Worm (Caenorhabditis elegans) whole organism, mixed stage, embryonic: ENCODE data around the gene H43I07.1.

Experiments used
- M03D4.4 ChIP-seq: sonication (generic microtip); optimal IDR thresholded peaks from 2 replicates; lab custom pipeline; 2017; ENCODE audit warnings: mild to moderate bottlenecking, missing genetic modification characterization, missing compliant biosample characterization
- bed-3 ChIP-seq: fragments of 200-800 bp; sonication (Bioruptor generic); optimal IDR thresholded peaks from 3 replicates; lab custom pipeline; 2018; ENCODE audit warnings: mild to moderate bottlenecking, missing genetic modification characterization, moderate library complexity, missing compliant biosample characterization
- blmp-1 ChIP-seq: fragments of 150-350 bp; optimal IDR thresholded peaks from 2 replicates; lab custom pipeline; 2014; ENCODE audit warnings: missing biosample characterization, missing genetic modification characterization
- ceh-39 ChIP-seq: fragments of 150-350 bp; optimal IDR thresholded peaks from 2 replicates; lab custom pipeline; 2014; ENCODE audit warnings: missing biosample characterization, missing genetic modification characterization
- ceh-43 ChIP-seq: fragments of 200-800 bp; sonication (Bioruptor generic); optimal IDR thresholded peaks from 2 replicates; lab custom pipeline; 2018; ENCODE audit warnings: mild to moderate bottlenecking, missing genetic modification characterization, moderate library complexity, missing compliant biosample characterization
- ceh-83 ChIP-seq: fragments of 200-800 bp; sonication (Bioruptor generic); optimal IDR thresholded peaks from 2 replicates; lab custom pipeline; 2018; ENCODE audit warnings: mild to moderate bottlenecking, missing genetic modification characterization, missing compliant biosample characterization
- ces-1 ChIP-seq: fragments of 150-350 bp; optimal IDR thresholded peaks from 2 replicates; lab custom pipeline; 2014; ENCODE audit warnings: missing biosample characterization, missing genetic modification reagents, missing genetic modification characterization
- cnd-1 ChIP-seq: fragments of 200-800 bp; sonication (Bioruptor generic); optimal IDR thresholded peaks from 2 replicates; lab custom pipeline; 2018; ENCODE audit warnings: mild to moderate bottlenecking, missing genetic modification characterization, missing compliant biosample characterization
- drap-1 ChIP-seq: fragments of 200-800 bp; sonication (Bioruptor generic); optimal IDR thresholded peaks from 3 replicates; lab custom pipeline; 2018; ENCODE audit warnings: mild to moderate bottlenecking, missing genetic modification characterization, missing compliant biosample characterization
- elt-3 ChIP-seq: fragments of 150-350 bp; optimal IDR thresholded peaks from 2 replicates; lab custom pipeline; 2014; ENCODE audit warnings: missing biosample characterization, missing genetic modification characterization
- flh-1 ChIP-seq: fragments of 200-800 bp; sonication (Bioruptor generic); optimal IDR thresholded peaks from 2 replicates; lab custom pipeline; 2018; ENCODE audit warnings: mild to moderate bottlenecking, missing genetic modification characterization, moderate library complexity, missing compliant biosample characterization
- ham-2 ChIP-seq: fragments of 200-800 bp; sonication (Bioruptor generic); optimal IDR thresholded peaks from 2 replicates; lab custom pipeline; 2018; ENCODE audit warnings: mild to moderate bottlenecking, missing genetic modification characterization, missing compliant biosample characterization
- hlh-1 ChIP-seq: fragments of 150-350 bp; optimal IDR thresholded peaks from 2 replicates; lab custom pipeline; 2014; ENCODE audit warnings: missing biosample characterization, missing genetic modification reagents, missing genetic modification characterization
- lin-13 ChIP-seq: fragments of 150-350 bp; optimal IDR thresholded peaks from 2 replicates; lab custom pipeline; 2014; ENCODE audit warnings: missing biosample characterization, missing genetic modification characterization
- lin-32 ChIP-seq: fragments of 200-800 bp; sonication (Bioruptor generic); optimal IDR thresholded peaks from 2 replicates; lab custom pipeline; 2018; ENCODE audit warnings: mild to moderate bottlenecking, missing genetic modification characterization, missing compliant biosample characterization
- lsy-2 ChIP-seq: fragments of 150-350 bp; optimal IDR thresholded peaks from 2 replicates; lab custom pipeline; 2014; ENCODE audit warnings: missing biosample characterization, missing genetic modification characterization
- mab-5 ChIP-seq: fragments of 150-350 bp; optimal IDR thresholded peaks from 2 replicates; lab custom pipeline; 2014; ENCODE audit warnings: missing biosample characterization, missing genetic modification characterization
- mep-1 ChIP-seq: fragments of 150-350 bp; optimal IDR thresholded peaks from 2 replicates; lab custom pipeline; 2017; ENCODE audit warnings: missing biosample characterization, missing genetic modification reagents, missing genetic modification characterization, inconsistent platforms
- mls-2 ChIP-seq: sonication (generic microtip); optimal IDR thresholded peaks from 2 replicates; lab custom pipeline; 2016; ENCODE audit warnings: mild to moderate bottlenecking, missing genetic modification characterization, moderate library complexity, missing compliant biosample characterization
- nhr-12 ChIP-seq: fragments of 150-350 bp; optimal IDR thresholded peaks from 2 replicates; lab custom pipeline; 2014; ENCODE audit warnings: missing biosample characterization, missing genetic modification characterization
- nhr-2 ChIP-seq: fragments of 150-350 bp; optimal IDR thresholded peaks from 2 replicates; lab custom pipeline; 2014; ENCODE audit warnings: missing biosample characterization, missing genetic modification characterization
- nhr-237 ChIP-seq: fragments of 150-350 bp; optimal IDR thresholded peaks from 2 replicates; lab custom pipeline; 2014; ENCODE audit warnings: missing biosample characterization, missing genetic modification characterization
- nhr-28 ChIP-seq: fragments of 150-350 bp; optimal IDR thresholded peaks from 2 replicates; lab custom pipeline; 2014; ENCODE audit warnings: missing biosample characterization, missing genetic modification characterization
- nhr-76 ChIP-seq: sonication (generic microtip); optimal IDR thresholded peaks from 2 replicates; lab custom pipeline; 2017; ENCODE audit warnings: missing biosample characterization, missing genetic modification characterization
- pha-4 ChIP-seq: fragments of 150-350 bp; optimal IDR thresholded peaks from 2 replicates; lab custom pipeline; 2018; ENCODE audit warnings: missing biosample characterization, missing genetic modification reagents, missing genetic modification characterization
- sem-2 ChIP-seq: fragments of 200-800 bp; sonication (Bioruptor generic); optimal IDR thresholded peaks from 2 replicates; lab custom pipeline; 2018; ENCODE audit warnings: mild to moderate bottlenecking, missing genetic modification characterization, missing compliant biosample characterization
- snpc-4 ChIP-seq: fragments of 150-350 bp; optimal IDR thresholded peaks from 2 replicates; lab custom pipeline; 2014; ENCODE audit warnings: missing biosample characterization, missing genetic modification characterization
- sptf-1 ChIP-seq: sonication (generic microtip); optimal IDR thresholded peaks from 2 replicates; lab custom pipeline; 2017; ENCODE audit warnings: mild to moderate bottlenecking, missing genetic modification characterization, moderate library complexity, missing compliant biosample characterization
- tbx-8 ChIP-seq: fragments of 200-800 bp; sonication (Bioruptor generic); optimal IDR thresholded peaks from 2 replicates; lab custom pipeline; 2018; ENCODE audit warnings: mild to moderate bottlenecking, missing genetic modification characterization, moderate library complexity, missing compliant biosample characterization
- unc-120 ChIP-seq: sonication (generic microtip); optimal IDR thresholded peaks from 2 replicates; lab custom pipeline; 2017; ENCODE audit warnings: missing genetic modification characterization, missing compliant biosample characterization; ENCODE audit not compliant: poor library complexity, severe bottlenecking
- unc-39 ChIP-seq: fragments of 150-350 bp; optimal IDR thresholded peaks from 2 replicates; lab custom pipeline; 2014; ENCODE audit warnings: missing biosample characterization, missing genetic modification characterization
- unc-62 ChIP-seq: fragments of 150-350 bp; optimal IDR thresholded peaks from 2 replicates; lab custom pipeline; 2014; ENCODE audit warnings: missing biosample characterization, missing genetic modification reagents, missing genetic modification characterization
- zip-8 ChIP-seq: fragments of 150-350 bp; optimal IDR thresholded peaks from 2 replicates; lab custom pipeline; 2014; ENCODE audit warnings: missing biosample characterization, missing genetic modification characterization
- ztf-11 ChIP-seq: fragments of 150-350 bp; optimal IDR thresholded peaks from 2 replicates; lab custom pipeline; 2014; ENCODE audit warnings: missing biosample characterization, missing genetic modification characterization

Gene H43I07.1

DNA sequence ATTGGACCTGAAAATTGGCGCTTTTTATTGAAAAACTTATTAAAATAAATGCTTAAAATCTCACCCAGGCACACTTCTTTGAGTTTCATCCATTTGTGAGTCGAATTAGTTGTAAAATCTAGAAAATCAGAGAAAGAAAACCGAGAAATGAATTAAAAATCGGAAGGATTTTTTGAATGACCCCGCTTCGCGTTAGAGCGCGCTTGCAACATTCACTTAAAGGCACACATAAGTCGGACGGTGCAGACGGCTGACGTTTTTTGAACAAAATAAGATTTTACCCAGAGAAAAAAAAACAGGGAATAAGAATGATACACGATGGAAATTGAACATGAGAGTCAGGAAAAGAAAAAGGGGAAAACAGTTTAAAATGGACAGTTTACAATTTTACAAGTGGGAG, 34.9 kb upstream of the H43I07.1 start:
- TF ChIP-seq nhr-12 (tag; lab: Kevin White, UChicago): no peak
- TF ChIP-seq sem-2 (GFP tag; lab: Kevin White, UChicago): no peak
- no peak for TF ChIP-seq nhr-237 (tag; lab: Kevin White, UChicago)
- no peak for TF ChIP-seq lsy-2
- TF ChIP-seq ces-1: peak; percentile 7
- TF ChIP-seq ztf-11 (tag; lab: Kevin White, UChicago): no peak
- TF ChIP-seq pha-4 (tag; lab: Kevin White, UChicago): no peak
- no peak for TF ChIP-seq elt-3
- no peak for TF ChIP-seq lin-13 (tag; lab: Kevin White, UChicago)
- no peak for TF ChIP-seq flh-1 (GFP tag; lab: Kevin White, UChicago)
- TF ChIP-seq ceh-43 (GFP tag; lab: Kevin White, UChicago): no peak
- no peak for TF ChIP-seq sptf-1 (tag; lab: Kevin White, UChicago)
- peak; percentile 19 for TF ChIP-seq ceh-39 (tag; lab: Kevin White, UChicago)
- no peak for TF ChIP-seq hlh-1 (tag; lab: Kevin White, UChicago)
- TF ChIP-seq unc-39 (tag; lab: Kevin White, UChicago): no peak
- TF ChIP-seq zip-8 (tag; lab: Kevin White, UChicago): no peak
- no peak for TF ChIP-seq snpc-4 (tag; lab: Kevin White, UChicago)
- TF ChIP-seq bed-3 (GFP tag; lab: Kevin White, UChicago): no peak
- no peak for TF ChIP-seq ham-2 (GFP tag; lab: Kevin White, UChicago)
- no peak for TF ChIP-seq M03D4.4 (tag; lab: Kevin White, UChicago)
- peak; percentile 41 for TF ChIP-seq mep-1 (tag; lab: Kevin White, UChicago)
- no peak for TF ChIP-seq nhr-76 (tag; lab: Kevin White, UChicago)

ce11 chrV:4170138-4170537, 34.4 kb upstream of the H43I07.1 start, which contains the start of gene Y45G5AM.7:
Gene Y45G5AM.7, minus strand, starts transcription at chrV:4170238.
- no peak for TF ChIP-seq M03D4.4 (tag; lab: Kevin White, UChicago)
- TF ChIP-seq zip-8 (tag; lab: Kevin White, UChicago): peak; percentile 21
- TF ChIP-seq mls-2: no peak
- TF ChIP-seq bed-3 (GFP tag; lab: Kevin White, UChicago): no peak

- TF ChIP-seq zip-8 (tag; lab: Kevin White, UChicago) (no peak), nhr-2 (no peak), ceh-43 (GFP tag; lab: Kevin White, UChicago) (no peak), mab-5 (tag; lab: Kevin White, UChicago) (no peak), nhr-237 (tag; lab: Kevin White, UChicago) (no peak), unc-62 (GFP tag; lab: Kevin White, UChicago) (no peak), lsy-2 (no peak)
Observed at ce11 chrV:4175624-4176023, 28.9 kb upstream of the H43I07.1 start, which contains the start of the genes coh-4 and pid-5. Gene coh-4, minus strand, starts transcription at chrV:4175640. Gene pid-5, plus strand, starts transcription at chrV:4175882.

ce11 chrV:4181272-4181671, 23.2 kb upstream of the H43I07.1 start:
- no peak for TF ChIP-seq M03D4.4 (tag; lab: Kevin White, UChicago)
- no peak for TF ChIP-seq nhr-237 (tag; lab: Kevin White, UChicago)
- TF ChIP-seq pha-4 (tag; lab: Kevin White, UChicago): no peak
- TF ChIP-seq lin-32 (GFP tag; lab: Kevin White, UChicago): no peak
- TF ChIP-seq nhr-28 (tag; lab: Kevin White, UChicago): no peak
- no peak for TF ChIP-seq drap-1
- no peak for TF ChIP-seq ceh-39 (tag; lab: Kevin White, UChicago)
- TF ChIP-seq ceh-83: no peak
- TF ChIP-seq nhr-76 (tag; lab: Kevin White, UChicago): no peak
- no peak for TF ChIP-seq unc-62 (GFP tag; lab: Kevin White, UChicago)
- TF ChIP-seq flh-1 (GFP tag; lab: Kevin White, UChicago): no peak
- no peak for TF ChIP-seq zip-8 (tag; lab: Kevin White, UChicago)
- no peak for TF ChIP-seq unc-120 (tag; lab: Kevin White, UChicago)
- TF ChIP-seq elt-3: no peak
- TF ChIP-seq mep-1 (tag; lab: Kevin White, UChicago): no peak

DNA sequence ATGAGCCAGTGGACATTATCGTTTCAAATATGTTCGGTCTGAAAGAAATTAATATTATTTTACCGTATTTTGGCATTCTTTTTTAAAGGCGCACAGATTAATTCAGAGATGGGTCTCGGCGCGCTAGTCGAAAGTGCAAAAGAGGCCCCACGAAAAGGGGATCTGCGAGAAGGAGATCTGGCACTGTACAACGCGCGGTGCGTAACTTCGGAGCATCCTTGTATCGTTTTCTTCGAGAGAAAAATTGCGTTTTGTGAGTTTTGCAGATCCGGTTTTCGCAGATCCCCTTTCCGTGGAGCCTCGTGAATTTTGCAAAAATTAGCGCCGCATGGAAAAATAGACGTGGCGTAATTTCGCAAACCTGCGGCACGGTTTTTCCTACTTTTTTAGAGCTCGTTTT, 22.8 kb upstream of the H43I07.1 start:
- TF ChIP-seq unc-39 (tag; lab: Kevin White, UChicago) (no peak), bed-3 (GFP tag; lab: Kevin White, UChicago) (no peak), tbx-8 (GFP tag; lab: Kevin White, UChicago) (no peak), lin-13 (tag; lab: Kevin White, UChicago) (no peak), lin-32 (GFP tag; lab: Kevin White, UChicago) (peak; percentile 20), blmp-1 (no peak), cnd-1 (tag; lab: Kevin White, UChicago) (peak; percentile 45), sptf-1 (tag; lab: Kevin White, UChicago) (peak; percentile 2), nhr-237 (tag; lab: Kevin White, UChicago) (no peak)
